Worm (Caenorhabditis elegans) whole organism, L4 larva: ENCODE results near the gene nphp-1.

Experiments used
- aly-2 ChIP-seq: sonication (generic microtip); optimal IDR thresholded peaks from 2 replicates; lab custom pipeline; 2018; ENCODE audit warnings: missing biosample characterization, missing genetic modification characterization
- ama-1 ChIP-seq: fragments of 150-350 bp; optimal IDR thresholded peaks from 2 replicates; lab custom pipeline; 2014; ENCODE audit warnings: inconsistent platforms, mixed read lengths
- ceh-44 ChIP-seq: fragments of 200-800 bp; sonication (Bioruptor generic); IDR thresholded peaks from 2 replicates; pipeline ENCODE4 v1.3.6; 2022; ENCODE audit warnings: missing genetic modification reagents, missing genetic modification characterization, missing compliant biosample characterization
- ceh-82 ChIP-seq: sonication (generic microtip); optimal IDR thresholded peaks from 2 replicates; lab custom pipeline; 2017; ENCODE audit warnings: missing biosample characterization, missing genetic modification characterization
- ces-1 ChIP-seq: fragments of 150-350 bp; sonication (generic microtip); optimal IDR thresholded peaks from 4 replicates; lab custom pipeline; 2014; ENCODE audit warnings: missing biosample characterization, missing genetic modification reagents, missing genetic modification characterization
- jun-1 ChIP-seq: fragments of 150-350 bp; optimal IDR thresholded peaks from 2 replicates; lab custom pipeline; 2014; ENCODE audit warnings: missing biosample characterization, missing genetic modification reagents, missing genetic modification characterization
- lin-1 ChIP-seq: fragments of 200-800 bp; sonication (Bioruptor generic); IDR thresholded peaks from 2 replicates; pipeline ENCODE4 v1.3.6; 2022; ENCODE audit warnings: missing genetic modification reagents, missing genetic modification characterization, missing compliant biosample characterization
- mdl-1 ChIP-seq, 2 experiments: fragments of 150-350 bp in 1 of 2; sonication (generic microtip) in 1 of 2; optimal IDR thresholded peaks; 2 replicates each; lab custom pipeline; 2014 to 2017; ENCODE audit warnings: missing biosample characterization in 2 of 2, missing genetic modification characterization in 2 of 2
- nhr-28 ChIP-seq: fragments of 150-350 bp; optimal IDR thresholded peaks from 2 replicates; lab custom pipeline; 2014; ENCODE audit warnings: missing biosample characterization, missing genetic modification characterization
- nhr-76 ChIP-seq: fragments of 150-350 bp; optimal IDR thresholded peaks from 2 replicates; lab custom pipeline; 2014; ENCODE audit warnings: missing biosample characterization, missing genetic modification characterization

- TF ChIP-seq ama-1: no peak
- TF ChIP-seq nhr-76 (tag; lab: Kevin White, UChicago): no peak
- TF ChIP-seq mdl-1 (tag; optimal IDR thresholded peaks at IDR 0.05; lab: Kevin White, UChicago): no peak
- TF ChIP-seq nhr-28: no peak
- TF ChIP-seq ceh-44 (GFP tag; lab: Robert Waterston, UW): no peak
- TF ChIP-seq lin-1 (GFP tag; lab: Robert Waterston, UW): no peak
- no peak for TF ChIP-seq ces-1 (GFP tag; lab: Kevin White, UChicago)
- no peak for TF ChIP-seq jun-1
- TF ChIP-seq aly-2 (tag; lab: Kevin White, UChicago): no peak
- no peak for TF ChIP-seq ceh-82 (tag; lab: Kevin White, UChicago)
Observed at ce11 chrII:10612743-10613142, 39.3 kb downstream of the nphp-1 start, which contains the start of gene C14A4.12.
